Worm (Caenorhabditis elegans) whole organism, L3 larva: Measurements from ENCODE around the gene T08B6.4.

Source experiments
- R02D3.7 ChIP-seq: fragments of 150-350 bp; optimal IDR thresholded peaks from 2 replicates; lab custom pipeline; 2014; ENCODE audit warnings: missing biosample characterization, missing genetic modification characterization
- aly-2 ChIP-seq: fragments of 150-350 bp; optimal IDR thresholded peaks from 2 replicates; lab custom pipeline; 2014; ENCODE audit warnings: missing biosample characterization, missing genetic modification characterization
- ama-1 ChIP-seq: fragments of 150-350 bp; optimal IDR thresholded peaks from 2 replicates; lab custom pipeline; 2018
- ceh-28 ChIP-seq: fragments of 150-350 bp; optimal IDR thresholded peaks from 2 replicates; lab custom pipeline; 2014; ENCODE audit warnings: missing biosample characterization, missing genetic modification reagents, missing genetic modification characterization
- ceh-82 ChIP-seq: fragments of 150-350 bp; optimal IDR thresholded peaks from 2 replicates; lab custom pipeline; 2014; ENCODE audit warnings: missing biosample characterization, missing genetic modification characterization
- ceh-9 ChIP-seq: sonication (generic microtip); optimal IDR thresholded peaks from 2 replicates; lab custom pipeline; 2018; ENCODE audit warnings: missing biosample characterization, missing genetic modification characterization
- egl-27 ChIP-seq: sonication (generic microtip); optimal IDR thresholded peaks from 4 replicates; lab custom pipeline; 2017; ENCODE audit warnings: missing biosample characterization, missing genetic modification reagents, missing genetic modification characterization
- egl-5 ChIP-seq: fragments of 150-350 bp; optimal IDR thresholded peaks from 2 replicates; lab custom pipeline; 2017; ENCODE audit warnings: missing biosample characterization, missing genetic modification reagents, missing genetic modification characterization, inconsistent platforms
- elt-1 ChIP-seq: fragments of 150-350 bp; optimal IDR thresholded peaks from 2 replicates; lab custom pipeline; 2014; ENCODE audit warnings: missing biosample characterization, missing genetic modification characterization
- elt-2 ChIP-seq: sonication (generic microtip); optimal IDR thresholded peaks from 2 replicates; lab custom pipeline; 2016; ENCODE audit warnings: missing genetic modification reagents, mild to moderate bottlenecking, missing genetic modification characterization, missing compliant biosample characterization
- elt-3 ChIP-seq, 3 experiments: fragments of 150-350 bp in 1 of 3; sonication (generic microtip) in 2 of 3; optimal IDR thresholded peaks; 2 replicates in 2 of 3; 4 replicates in 1 of 3; lab custom pipeline; 2014 to 2017; ENCODE audit warnings: missing biosample characterization in 3 of 3, missing genetic modification characterization in 3 of 3
- eor-1 ChIP-seq, 2 experiments: fragments of 150-350 bp; optimal IDR thresholded peaks; 2 replicates each; lab custom pipeline; 2014 to 2018; ENCODE audit warnings: missing biosample characterization in 2 of 2, missing genetic modification characterization in 2 of 2
- fkh-2 ChIP-seq: fragments of 150-350 bp; optimal IDR thresholded peaks from 2 replicates; lab custom pipeline; 2014; ENCODE audit warnings: missing biosample characterization, missing genetic modification reagents, missing genetic modification characterization
- jun-1 ChIP-seq: fragments of 150-350 bp; optimal IDR thresholded peaks from 2 replicates; lab custom pipeline; 2014; ENCODE audit warnings: missing biosample characterization, missing genetic modification reagents, missing genetic modification characterization
- lin-15B ChIP-seq: fragments of 150-350 bp; optimal IDR thresholded peaks from 2 replicates; lab custom pipeline; 2014; ENCODE audit warnings: missing biosample characterization, missing genetic modification characterization
- lin-39 ChIP-seq: fragments of 150-350 bp; optimal IDR thresholded peaks from 2 replicates; lab custom pipeline; 2018; ENCODE audit warnings: missing biosample characterization, missing genetic modification reagents, missing genetic modification characterization
- lsy-12 ChIP-seq: sonication (generic microtip); optimal IDR thresholded peaks from 2 replicates; lab custom pipeline; 2016; ENCODE audit warnings: mild to moderate bottlenecking, missing genetic modification characterization, missing compliant biosample characterization
- mml-1 ChIP-seq: fragments of 150-350 bp; sonication (generic microtip); optimal IDR thresholded peaks from 3 replicates; lab custom pipeline; 2014; ENCODE audit warnings: missing biosample characterization, missing genetic modification characterization
- nfya-1 ChIP-seq: sonication (generic microtip); optimal IDR thresholded peaks from 2 replicates; lab custom pipeline; 2017; ENCODE audit warnings: missing genetic modification characterization, mild to moderate bottlenecking, missing compliant biosample characterization, antibody characterized with exemption, moderate library complexity; ENCODE audit not compliant: insufficient read depth
- nhr-11 ChIP-seq: fragments of 150-350 bp; optimal IDR thresholded peaks from 2 replicates; lab custom pipeline; 2014; ENCODE audit warnings: missing biosample characterization, missing genetic modification characterization
- nhr-12 ChIP-seq: fragments of 150-350 bp; optimal IDR thresholded peaks from 2 replicates; lab custom pipeline; 2014; ENCODE audit warnings: missing biosample characterization, missing genetic modification characterization
- nhr-237 ChIP-seq: fragments of 150-350 bp; optimal IDR thresholded peaks from 2 replicates; lab custom pipeline; 2014; ENCODE audit warnings: missing biosample characterization, missing genetic modification characterization
- nhr-25 ChIP-seq: sonication (generic microtip); optimal IDR thresholded peaks from 2 replicates; lab custom pipeline; 2017; ENCODE audit warnings: missing biosample characterization, missing genetic modification characterization
- nhr-28 ChIP-seq: fragments of 150-350 bp; optimal IDR thresholded peaks from 2 replicates; lab custom pipeline; 2014; ENCODE audit warnings: missing biosample characterization, missing genetic modification characterization
- nhr-43 ChIP-seq: sonication (generic microtip); optimal IDR thresholded peaks from 2 replicates; lab custom pipeline; 2016; ENCODE audit warnings: mild to moderate bottlenecking, missing genetic modification characterization, missing compliant biosample characterization; ENCODE audit not compliant: poor library complexity, severe bottlenecking
- nhr-67 ChIP-seq: fragments of 150-350 bp; optimal IDR thresholded peaks from 2 replicates; lab custom pipeline; 2014; ENCODE audit warnings: missing biosample characterization, missing genetic modification characterization
- pqm-1 ChIP-seq: fragments of 150-350 bp; optimal IDR thresholded peaks from 2 replicates; lab custom pipeline; 2017; ENCODE audit warnings: missing biosample characterization, missing genetic modification characterization, inconsistent platforms
- sea-2 ChIP-seq: fragments of 150-350 bp; sonication (generic microtip); optimal IDR thresholded peaks from 4 replicates; lab custom pipeline; 2014; ENCODE audit warnings: missing biosample characterization, missing genetic modification reagents, missing genetic modification characterization
- snpc-4 ChIP-seq: fragments of 150-350 bp; optimal IDR thresholded peaks from 2 replicates; lab custom pipeline; 2014; ENCODE audit warnings: missing biosample characterization, missing genetic modification characterization
- unc-62 ChIP-seq: fragments of 150-350 bp; sonication (generic microtip); optimal IDR thresholded peaks from 4 replicates; lab custom pipeline; 2014; ENCODE audit warnings: missing biosample characterization, missing genetic modification reagents, missing genetic modification characterization
- zag-1 ChIP-seq: fragments of 150-350 bp; optimal IDR thresholded peaks from 2 replicates; lab custom pipeline; 2014; ENCODE audit warnings: missing biosample characterization, missing genetic modification characterization
- ztf-11 ChIP-seq: fragments of 150-350 bp; optimal IDR thresholded peaks from 2 replicates; lab custom pipeline; 2014; ENCODE audit warnings: missing biosample characterization, missing genetic modification characterization

T08B6.4 gene

DNA sequence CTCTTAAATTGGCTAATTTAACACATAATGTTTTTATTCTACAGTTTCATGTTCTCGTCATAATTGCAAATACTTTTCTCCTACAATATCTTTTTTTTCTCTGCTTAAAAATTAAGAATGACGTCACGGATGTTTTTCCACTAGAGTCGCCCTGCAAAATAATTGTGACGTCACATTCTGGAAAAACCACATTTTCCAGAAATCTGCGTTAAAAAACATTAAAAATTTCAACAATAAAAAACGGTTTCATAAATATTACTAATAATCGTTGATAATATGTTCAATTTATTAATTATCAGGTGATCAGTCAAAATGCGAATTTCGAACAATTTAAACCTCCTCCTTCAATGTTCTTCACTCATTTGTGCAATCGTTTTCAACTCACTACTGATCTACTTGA is 21.5 kb upstream of the T08B6.4 start, which contains the start of gene str-166:
TSS of gene str-166 (plus strand) at position 301 of the 400 bp plus-strand sequence.
- TF ChIP-seq nhr-25 (no peak), ceh-82 (tag; lab: Kevin White, UChicago) (no peak), nhr-11 (tag; lab: Kevin White, UChicago) (no peak), nhr-28 (tag; lab: Kevin White, UChicago) (no peak)

DNA sequence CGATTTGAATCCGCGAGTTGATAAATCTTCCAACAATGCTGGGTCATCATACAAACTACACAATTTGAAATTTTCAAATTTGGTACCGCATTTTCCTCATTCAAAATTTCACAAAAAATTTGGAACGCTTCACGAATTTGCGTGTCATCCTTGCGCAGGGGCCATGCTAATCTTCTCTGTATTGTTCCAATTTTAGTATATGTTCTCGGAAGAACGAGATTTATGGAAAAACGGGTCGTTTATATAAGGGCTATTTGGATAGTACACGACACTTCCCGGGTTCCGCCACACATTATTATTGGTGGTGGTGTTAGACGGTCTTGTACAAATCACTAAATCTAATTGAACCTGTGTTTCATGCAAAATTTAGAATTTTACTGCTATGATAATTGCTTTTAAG is 20.1 kb upstream of the T08B6.4 start:
- TF ChIP-seq ama-1 (lab: Kevin White, UChicago) (no peak), ztf-11 (tag; lab: Kevin White, UChicago) (no peak), unc-62 (GFP tag; lab: Kevin White, UChicago) (no peak), lsy-12 (tag; lab: Kevin White, UChicago) (no peak), elt-3 (tag; optimal IDR thresholded peaks at IDR 0.05; lab: Kevin White, UChicago) (no peak), ceh-9 (tag; lab: Kevin White, UChicago) (no peak), pqm-1 (no peak), jun-1 (no peak), nhr-11 (tag; lab: Kevin White, UChicago) (no peak), ceh-28 (no peak)

DNA sequence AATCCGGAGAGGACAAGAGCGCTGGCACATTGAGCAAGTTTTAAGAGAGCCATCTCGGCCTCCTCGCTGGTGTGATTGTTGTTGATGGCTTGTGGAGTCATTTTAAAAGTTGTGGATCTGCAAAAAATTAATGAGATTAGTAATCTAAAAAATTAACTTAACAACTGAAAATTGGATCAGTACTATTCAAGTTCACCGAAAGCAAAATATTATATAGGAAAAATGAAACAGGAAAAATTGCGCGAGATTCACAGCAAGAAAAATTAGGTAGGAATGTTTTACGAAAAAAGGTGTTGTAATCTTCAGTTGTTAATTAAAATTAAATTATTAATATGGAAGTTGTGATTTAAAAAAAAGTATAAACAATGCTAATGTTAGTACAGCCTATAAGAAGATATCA is 18.2 kb upstream of the T08B6.4 start, which contains the start of gene T08B6.1:
TSS of gene T08B6.1 (minus strand) at position 101 of the 400 bp plus-strand sequence.
- TF ChIP-seq egl-5 (tag; lab: Kevin White, UChicago) (no peak), snpc-4 (tag; lab: Kevin White, UChicago) (no peak), nhr-43 (tag; lab: Kevin White, UChicago) (no peak), sea-2 (GFP tag; lab: Kevin White, UChicago) (no peak), eor-1 (tag; optimal IDR thresholded peaks at IDR 0.05; lab: Kevin White, UChicago) (no peak), zag-1 (tag; lab: Kevin White, UChicago) (no peak), nhr-25 (no peak), lin-39 (tag; lab: Kevin White, UChicago) (no peak), elt-2 (no peak), ceh-82 (tag; lab: Kevin White, UChicago) (no peak), nhr-12 (tag; lab: Kevin White, UChicago) (no peak), aly-2 (no peak), pqm-1 (no peak), nhr-28 (tag; lab: Kevin White, UChicago) (no peak)

DNA sequence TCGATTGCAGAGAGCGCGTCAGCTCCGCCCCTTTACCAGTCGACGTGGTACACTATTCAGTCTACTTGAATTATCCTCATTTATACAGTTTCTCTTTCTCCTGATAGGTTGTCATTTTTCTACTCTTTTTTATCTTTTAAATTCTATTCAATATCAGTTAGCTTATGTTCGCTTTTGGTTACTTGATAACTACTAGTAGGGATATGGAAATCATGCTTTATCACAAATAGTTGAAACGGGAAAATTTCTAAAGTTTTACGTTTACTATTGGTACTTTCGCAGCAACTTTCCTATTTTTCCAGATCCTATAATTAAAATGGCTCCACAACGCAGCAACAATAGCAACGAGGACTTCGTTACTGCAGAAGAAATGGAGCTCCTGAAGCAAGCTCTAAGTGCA is 15.9 kb upstream of the T08B6.4 start, which contains the start of gene sgnh-1:
TSS of gene sgnh-1 (plus strand) at position 301 of the 400 bp plus-strand sequence.
- TF ChIP-seq fkh-2 (tag; lab: Kevin White, UChicago) (no peak), lin-15B (tag; lab: Kevin White, UChicago) (no peak), elt-3 (tag; optimal IDR thresholded peaks at IDR 0.05; lab: Kevin White, UChicago) (no peak), aly-2 (no peak)

DNA sequence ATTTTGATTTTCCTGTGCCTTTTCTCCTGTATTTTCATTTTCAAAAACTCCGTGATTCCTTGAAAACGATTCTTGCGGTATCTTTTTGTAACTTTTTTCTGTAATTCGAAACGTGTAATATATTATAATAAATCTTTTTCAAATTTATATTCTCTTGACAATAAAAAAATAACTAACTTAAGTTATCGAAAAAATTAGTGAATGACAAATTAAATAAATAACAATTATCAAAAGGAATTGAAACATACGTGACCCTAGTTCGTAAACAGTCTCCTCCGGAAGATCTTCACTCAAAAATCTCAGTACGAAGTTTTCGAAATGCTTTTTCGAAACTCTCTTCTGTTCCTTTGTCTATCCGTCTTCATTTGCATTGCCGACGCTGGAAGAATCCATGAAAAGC is 15.0 kb upstream of the T08B6.4 start, which contains the start of gene T08B6.9:
TSS of gene T08B6.9 (plus strand) at position 301 of the 400 bp plus-strand sequence.
- TF ChIP-seq R02D3.7 (no peak), egl-27 (tag; lab: Kevin White, UChicago) (no peak), unc-62 (GFP tag; lab: Kevin White, UChicago) (no peak), nhr-67 (tag; lab: Kevin White, UChicago) (no peak), ceh-82 (tag; lab: Kevin White, UChicago) (no peak), lin-39 (tag; lab: Kevin White, UChicago) (no peak), fkh-2 (tag; lab: Kevin White, UChicago) (no peak), nhr-25 (no peak), nhr-237 (tag; lab: Kevin White, UChicago) (no peak), pqm-1 (no peak), nhr-43 (tag; lab: Kevin White, UChicago) (no peak), mml-1 (tag; lab: Kevin White, UChicago) (no peak), elt-1 (tag; lab: Kevin White, UChicago) (no peak), aly-2 (no peak), nhr-28 (tag; lab: Kevin White, UChicago) (no peak), nfya-1 (tag; lab: Kevin White, UChicago) (no peak)
